Fruit fly (Drosophila melanogaster) S2 (cell line): ENCODE results near the gene CG31268.

ENCODE experiments used
- CG8478 ChIP-seq: fragments of >200 bp; optimal IDR thresholded peaks from 2 replicates; lab custom pipeline; 2018
- CTCF ChIP-seq, 2 experiments: fragments of >200 bp; optimal IDR thresholded peaks; 2 replicates each; lab custom pipeline; 2018

Gene CG31268

dm6 chr3R:17063763-17064162, 32.2 kb downstream of the CG31268 start:
- TF ChIP-seq CTCF (optimal IDR thresholded peaks at IDR 0.05; lab: Kevin White, UChicago) (no peak), CG8478 (lab: Kevin White, UChicago) (no peak)

- TF ChIP-seq CG8478 (lab: Kevin White, UChicago) = no peak
- TF ChIP-seq CTCF (optimal IDR thresholded peaks at IDR 0.05; lab: Kevin White, UChicago) = no peak
Observed at dm6 chr3R:17065018-17065784, 33.6 kb downstream of the CG31268 start.

dm6 chr3R:17066077-17066476, 34.5 kb downstream of the CG31268 start:
- no peak for TF ChIP-seq CTCF (optimal IDR thresholded peaks at IDR 0.05; lab: Kevin White, UChicago)
- no peak for TF ChIP-seq CG8478 (lab: Kevin White, UChicago)

- TF ChIP-seq CTCF (optimal IDR thresholded peaks at IDR 0.05; lab: Kevin White, UChicago) (no peak), CG8478 (lab: Kevin White, UChicago) (no peak)
Observed at dm6 chr3R:17066828-17067430, 35.3 kb downstream of the CG31268 start.

dm6 chr3R:17067721-17068120, 36.1 kb downstream of the CG31268 start:
- TF ChIP-seq CTCF (optimal IDR thresholded peaks at IDR 0.05; lab: Kevin White, UChicago) (no peak), CG8478 (lab: Kevin White, UChicago) (no peak)

dm6 chr3R:17072526-17073114, 41.0 kb downstream of the CG31268 start, which contains the start of the genes Ns1 and mRpS11:
TSS of gene Ns1 (minus strand) at chr3R:17072675.
TSS of gene mRpS11 (plus strand) at chr3R:17072732.
- TF ChIP-seq CG8478 (lab: Kevin White, UChicago) (no peak), CTCF (optimal IDR thresholded peaks at IDR 0.05; lab: Kevin White, UChicago) (peak; percentile 14 to 34)

- TF ChIP-seq CG8478 (lab: Kevin White, UChicago) (no peak), CTCF (optimal IDR thresholded peaks at IDR 0.05; lab: Kevin White, UChicago) (peak in 1 of 2 experiments; percentile 8)
Observed at dm6 chr3R:17077968-17078417, 46.4 kb downstream of the CG31268 start.

- TF ChIP-seq CG8478 (lab: Kevin White, UChicago) (no peak), CTCF (optimal IDR thresholded peaks at IDR 0.05; lab: Kevin White, UChicago) (no peak)
Observed at dm6 chr3R:17078961-17079858, 47.6 kb downstream of the CG31268 start.

- peak in 1 of 2 experiments; percentile 54 for TF ChIP-seq CTCF (optimal IDR thresholded peaks at IDR 0.05; lab: Kevin White, UChicago)
- no peak for TF ChIP-seq CG8478 (lab: Kevin White, UChicago)
Observed at dm6 chr3R:17079859-17080255, 48.3 kb downstream of the CG31268 start, which contains the start of the genes Keap1 and kuk. TSS of gene Keap1 (minus strand) at chr3R:17079945. TSS of gene kuk (plus strand) at chr3R:17080244.

dm6 chr3R:17080666-17081358, 49.2 kb downstream of the CG31268 start:
- TF ChIP-seq CG8478 (lab: Kevin White, UChicago) (no peak), CTCF (optimal IDR thresholded peaks at IDR 0.05; lab: Kevin White, UChicago) (no peak)

dm6 chr3R:17081359-17081935, 49.8 kb downstream of the CG31268 start:
- TF ChIP-seq CG8478 (lab: Kevin White, UChicago) = no peak
- TF ChIP-seq CTCF (optimal IDR thresholded peaks at IDR 0.05; lab: Kevin White, UChicago) = no peak

dm6 chr3R:17082471-17082870, 50.9 kb downstream of the CG31268 start:
- TF ChIP-seq CTCF (optimal IDR thresholded peaks at IDR 0.05; lab: Kevin White, UChicago) = no peak
- no peak for TF ChIP-seq CG8478 (lab: Kevin White, UChicago)
